Fruit fly (Drosophila melanogaster) whole organism, embryonic: ENCODE results near the gene CG17764.

Experiments
- Aef1 ChIP-seq: fragments of 200-800 bp; sonication (Bioruptor generic); IDR thresholded peaks from 3 replicates; pipeline ENCODE4 v1.3.6; 2022; ENCODE audit warnings: missing biosample characterization, missing genetic modification characterization
- Atf6 ChIP-seq: fragments of 200-800 bp; sonication (Bioruptor generic); IDR thresholded peaks from 2 replicates; pipeline ENCODE4 v1.3.6; 2022; ENCODE audit warnings: missing biosample characterization, missing genetic modification characterization
- Awh ChIP-seq: fragments of 200-800 bp; sonication (Bioruptor generic); IDR thresholded peaks from 2 replicates; pipeline ENCODE4, ENCODE4 v1.3.6; 2022; ENCODE audit warnings: missing biosample characterization, missing genetic modification characterization
- CG10462 ChIP-seq: fragments of 200-800 bp; sonication (Bioruptor generic); optimal IDR thresholded peaks from 2 replicates; lab custom pipeline; 2016; ENCODE audit warnings: missing biosample characterization, missing genetic modification characterization
- CG10979 ChIP-seq: fragments of 200-800 bp; sonication (Bioruptor generic); optimal IDR thresholded peaks from 2 replicates; lab custom pipeline; 2018; ENCODE audit warnings: missing biosample characterization, mild to moderate bottlenecking, missing genetic modification characterization, moderate library complexity
- CG11247 ChIP-seq: fragments of 200-800 bp; sonication (Bioruptor generic); IDR thresholded peaks from 2 replicates; pipeline ENCODE4 v1.3.6; 2022; ENCODE audit warnings: missing biosample characterization, missing genetic modification characterization
- CG11456 ChIP-seq: fragments of 200-800 bp; sonication (Bioruptor generic); IDR thresholded peaks from 3 replicates; pipeline ENCODE4 v1.3.6; 2022; ENCODE audit warnings: missing biosample characterization, missing genetic modification characterization
- CG12071 ChIP-seq: fragments of 200-800 bp; sonication (Bioruptor generic); optimal IDR thresholded peaks from 3 replicates; lab custom pipeline; 2018; ENCODE audit warnings: missing biosample characterization, mild to moderate bottlenecking, missing genetic modification characterization
- CG13775 ChIP-seq: fragments of 200-800 bp; sonication (Bioruptor generic); optimal IDR thresholded peaks from 3 replicates; lab custom pipeline; 2017; ENCODE audit warnings: missing biosample characterization, mild to moderate bottlenecking, missing genetic modification characterization
- CG14050 ChIP-seq: fragments of 200-800 bp; sonication (Bioruptor generic); IDR thresholded peaks from 3 replicates; pipeline ENCODE4 v1.3.6; 2022; ENCODE audit warnings: missing biosample characterization, missing genetic modification characterization
- CG1603 ChIP-seq: fragments of 200-800 bp; sonication (Bioruptor generic); optimal IDR thresholded peaks from 2 replicates; lab custom pipeline; 2019; ENCODE audit warnings: missing biosample characterization, mild to moderate bottlenecking, missing genetic modification characterization, moderate library complexity
- CG18262 ChIP-seq: fragments of 200-800 bp; optimal IDR thresholded peaks from 3 replicates; lab custom pipeline; 2019; ENCODE audit warnings: missing biosample characterization, mild to moderate bottlenecking, missing genetic modification characterization, moderate library complexity
- CG2199 ChIP-seq: fragments of 200-800 bp; sonication (Bioruptor generic); IDR thresholded peaks from 3 replicates; pipeline ENCODE4 v1.3.6; 2022; ENCODE audit warnings: missing biosample characterization, missing genetic modification characterization
- CG32772 ChIP-seq: fragments of 200-800 bp; sonication (Bioruptor generic); IDR thresholded peaks from 2 replicates; pipeline ENCODE4 v1.3.6; 2022; ENCODE audit warnings: missing biosample characterization, missing genetic modification characterization
- CG3281 ChIP-seq: fragments of 200-800 bp; sonication (Bioruptor generic); optimal IDR thresholded peaks from 3 replicates; lab custom pipeline; 2017; ENCODE audit warnings: missing biosample characterization, mild to moderate bottlenecking, missing genetic modification characterization
- CG33557 ChIP-seq: fragments of 200-800 bp; sonication (Bioruptor generic); optimal IDR thresholded peaks from 2 replicates; lab custom pipeline; 2019; ENCODE audit warnings: missing biosample characterization, mild to moderate bottlenecking, missing genetic modification characterization, moderate library complexity
- CG3726 ChIP-seq: fragments of 200-800 bp; sonication (Bioruptor generic); IDR thresholded peaks from 3 replicates; pipeline ENCODE4, ENCODE4 v1.3.6; 2022; ENCODE audit warnings: missing biosample characterization, missing genetic modification characterization
- CG4854 ChIP-seq: fragments of 200-800 bp; sonication (Bioruptor generic); optimal IDR thresholded peaks from 2 replicates; lab custom pipeline; 2016; ENCODE audit warnings: missing biosample characterization, missing genetic modification characterization, inconsistent platforms
- CG5953 ChIP-seq: fragments of 200-800 bp; sonication (Bioruptor generic); IDR thresholded peaks from 2 replicates; pipeline ENCODE4 v1.3.6; 2022; ENCODE audit warnings: missing biosample characterization, missing genetic modification characterization
- CG7556 ChIP-seq: fragments of 200-800 bp; sonication (Bioruptor generic); optimal IDR thresholded peaks from 2 replicates; lab custom pipeline; 2017; ENCODE audit warnings: missing biosample characterization, mild to moderate bottlenecking, missing genetic modification characterization
- CG7839 ChIP-seq: fragments of 200-800 bp; sonication (Bioruptor generic); optimal IDR thresholded peaks from 3 replicates; lab custom pipeline; 2018; ENCODE audit warnings: missing biosample characterization, mild to moderate bottlenecking, missing genetic modification characterization, moderate library complexity
- CG7928 ChIP-seq: fragments of 200-800 bp; sonication (Bioruptor generic); optimal IDR thresholded peaks from 2 replicates; lab custom pipeline; 2017; ENCODE audit warnings: missing biosample characterization, mild to moderate bottlenecking, missing genetic modification characterization
- CG8924 ChIP-seq: fragments of 200-800 bp; optimal IDR thresholded peaks from 3 replicates; lab custom pipeline; 2019; ENCODE audit warnings: missing biosample characterization, mild to moderate bottlenecking, missing genetic modification characterization, moderate library complexity
- CG9609 ChIP-seq: fragments of 200-800 bp; sonication (Bioruptor generic); optimal IDR thresholded peaks from 3 replicates; lab custom pipeline; 2016; ENCODE audit warnings: missing biosample characterization, missing genetic modification characterization
- CG9727 ChIP-seq: fragments of 200-800 bp; sonication (Bioruptor generic); optimal IDR thresholded peaks from 3 replicates; lab custom pipeline; 2017; ENCODE audit warnings: missing biosample characterization, mild to moderate bottlenecking, missing genetic modification characterization
- CG9876 ChIP-seq: fragments of 200-800 bp; sonication (Bioruptor generic); optimal IDR thresholded peaks from 2 replicates; lab custom pipeline; 2016; ENCODE audit warnings: missing biosample characterization, missing genetic modification characterization
- CTCF ChIP-seq: fragments of 200-800 bp; sonication (Bioruptor generic); optimal IDR thresholded peaks from 2 replicates; lab custom pipeline; 2017; ENCODE audit warnings: missing biosample characterization, mild to moderate bottlenecking, missing genetic modification characterization, moderate library complexity
- D ChIP-seq, 2 experiments: fragments of 200-800 bp in 1 of 2; fragments of >200 bp in 1 of 2; sonication (Bioruptor generic) in 1 of 2; optimal IDR thresholded peaks; 2 replicates in 1 of 2; 3 replicates in 1 of 2; lab custom pipeline; 2017; ENCODE audit warnings: mild to moderate bottlenecking in 1 of 2, missing biosample characterization in 1 of 2, missing genetic modification characterization in 1 of 2, missing genetic modification reagents in 1 of 2
- Dfd ChIP-seq, 2 experiments: fragments of >200 bp; optimal IDR thresholded peaks; 2 replicates each; lab custom pipeline; 2017; ENCODE audit warnings: missing biosample characterization in 2 of 2, missing genetic modification characterization in 2 of 2
- Hey ChIP-seq: fragments of 200-800 bp; sonication (Bioruptor generic); optimal IDR thresholded peaks from 3 replicates; lab custom pipeline; 2018; ENCODE audit warnings: missing biosample characterization, mild to moderate bottlenecking, missing genetic modification characterization
- Hr78 ChIP-seq, 2 experiments: fragments of 200-800 bp in 1 of 2; fragments of >200 bp in 1 of 2; sonication (Bioruptor generic) in 1 of 2; optimal IDR thresholded peaks; 2 replicates each; lab custom pipeline; 2017 to 2019; ENCODE audit warnings: missing biosample characterization in 2 of 2, missing genetic modification characterization in 2 of 2, mild to moderate bottlenecking in 1 of 2, moderate library complexity in 1 of 2
- Jarid2 ChIP-seq: fragments of 200-800 bp; sonication (Bioruptor generic); optimal IDR thresholded peaks from 3 replicates; lab custom pipeline; 2017; ENCODE audit warnings: mild to moderate bottlenecking, missing biosample characterization, missing genetic modification reagents, missing genetic modification characterization
- MTF-1 ChIP-seq: fragments of 200-800 bp; sonication (Bioruptor generic); optimal IDR thresholded peaks from 2 replicates; lab custom pipeline; 2018; ENCODE audit warnings: missing biosample characterization, mild to moderate bottlenecking, missing genetic modification characterization, borderline replicate concordance
- NK7.1 ChIP-seq: fragments of 200-800 bp; sonication (Bioruptor generic); optimal IDR thresholded peaks from 3 replicates; lab custom pipeline; 2016; ENCODE audit warnings: missing biosample characterization, missing genetic modification characterization
- Sin3A ChIP-seq: fragments of >200 bp; optimal IDR thresholded peaks from 2 replicates; lab custom pipeline; 2018
- Sox100B ChIP-seq: fragments of 200-800 bp; sonication (Bioruptor generic); optimal IDR thresholded peaks from 3 replicates; lab custom pipeline; 2018; ENCODE audit warnings: missing biosample characterization, mild to moderate bottlenecking, missing genetic modification characterization
- Sox102F ChIP-seq: fragments of 200-800 bp; sonication (Bioruptor generic); optimal IDR thresholded peaks from 2 replicates; lab custom pipeline; 2018; ENCODE audit warnings: missing biosample characterization, mild to moderate bottlenecking, missing genetic modification characterization, moderate library complexity
- Xbp1 ChIP-seq: fragments of 200-800 bp; sonication (Bioruptor generic); optimal IDR thresholded peaks from 3 replicates; lab custom pipeline; 2016; ENCODE audit warnings: missing biosample characterization, mild to moderate bottlenecking, missing genetic modification characterization
- bab2 ChIP-seq: fragments of 200-800 bp; sonication (Bioruptor generic); optimal IDR thresholded peaks from 2 replicates; lab custom pipeline; 2016; ENCODE audit warnings: missing biosample characterization, missing genetic modification characterization
- cato ChIP-seq: fragments of 200-800 bp; sonication (Bioruptor generic); optimal IDR thresholded peaks from 2 replicates; lab custom pipeline; 2016; ENCODE audit warnings: missing biosample characterization, missing genetic modification characterization, borderline replicate concordance
- croc ChIP-seq: fragments of 200-800 bp; sonication (Bioruptor generic); conservative IDR thresholded peaks from 3 replicates; pipeline ENCODE4 v1.3.6; 2022; ENCODE audit warnings: missing biosample characterization, missing genetic modification characterization
- dan ChIP-seq: fragments of 200-800 bp; sonication (Bioruptor generic); IDR thresholded peaks from 2 replicates; pipeline ENCODE4 v1.3.6; 2022; ENCODE audit warnings: missing biosample characterization, missing genetic modification characterization
- dati ChIP-seq: fragments of 200-800 bp; sonication (Bioruptor generic); IDR thresholded peaks from 2 replicates; pipeline ENCODE4 v1.3.6; 2022; ENCODE audit warnings: missing biosample characterization, missing genetic modification characterization
- dpn ChIP-seq, 2 experiments: fragments of 200-800 bp; sonication (Bioruptor generic); optimal IDR thresholded peaks; 3 replicates each; lab custom pipeline; 2016; ENCODE audit warnings: missing biosample characterization in 2 of 2, missing genetic modification characterization in 2 of 2
- ewg ChIP-seq: fragments of 200-800 bp; sonication (Bioruptor generic); optimal IDR thresholded peaks from 3 replicates; lab custom pipeline; 2017; ENCODE audit warnings: mild to moderate bottlenecking, missing biosample characterization, missing genetic modification reagents, missing genetic modification characterization
- gfzf ChIP-seq: fragments of 200-800 bp; sonication (Bioruptor generic); optimal IDR thresholded peaks from 2 replicates; lab custom pipeline; 2016; ENCODE audit warnings: missing biosample characterization, mild to moderate bottlenecking, missing genetic modification characterization, moderate library complexity
- h ChIP-seq: fragments of >200 bp; optimal IDR thresholded peaks from 2 replicates; lab custom pipeline; 2017
- lilli ChIP-seq: fragments of 200-800 bp; sonication (Bioruptor generic); optimal IDR thresholded peaks from 3 replicates; lab custom pipeline; 2016; ENCODE audit warnings: missing biosample characterization, missing genetic modification characterization
- mld ChIP-seq: fragments of 200-800 bp; sonication (Bioruptor generic); IDR thresholded peaks from 3 replicates; pipeline ENCODE4 v1.3.6; 2022; ENCODE audit warnings: missing biosample characterization, missing genetic modification characterization; ENCODE audit not compliant: partially characterized antibody
- sim ChIP-seq: fragments of 200-800 bp; sonication (Bioruptor generic); IDR thresholded peaks from 2 replicates; pipeline ENCODE4 v1.3.6; 2022; ENCODE audit warnings: missing biosample characterization, missing genetic modification characterization
- tna ChIP-seq: fragments of 200-800 bp; sonication (Bioruptor generic); IDR thresholded peaks from 2 replicates; pipeline ENCODE4 v1.3.6; 2022; ENCODE audit warnings: missing biosample characterization, missing genetic modification characterization; ENCODE audit not compliant: partially characterized antibody
- zfh1 ChIP-seq: fragments of 200-800 bp; sonication (Bioruptor generic); IDR thresholded peaks from 3 replicates; pipeline ENCODE4 v1.3.6; 2022; ENCODE audit warnings: missing biosample characterization, missing genetic modification characterization

CG17764 gene

DNA sequence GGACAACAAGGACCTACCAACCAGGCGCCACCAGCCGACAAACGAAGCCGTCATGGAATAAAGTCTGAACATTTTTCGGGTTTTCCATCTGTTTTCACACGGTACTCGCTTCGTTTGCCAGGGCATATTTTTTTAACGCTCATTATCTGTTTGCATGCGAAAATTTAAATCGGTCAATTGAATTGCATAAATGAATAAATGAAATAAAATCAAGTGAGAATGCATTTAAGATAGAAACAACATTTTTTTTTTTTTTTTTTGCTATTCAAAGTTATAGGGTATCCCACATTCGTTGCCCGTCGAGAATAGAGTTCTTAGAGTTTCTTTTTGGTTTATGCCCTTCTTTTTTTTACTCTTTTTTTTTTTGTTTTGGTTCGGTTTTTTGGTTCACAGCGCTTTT, 21.4 kb downstream of the CG17764 start (continued):
- no peak for TF ChIP-seq bab2 (GFP tag; lab: Kevin White, UChicago)
- TF ChIP-seq CG11247 (GFP tag; lab: Robert Waterston, UW), result no peak
- TF ChIP-seq Hey (tag; lab: Kevin White, UChicago), result no peak
- peak; percentile 13 for TF ChIP-seq CG4854 (GFP tag; lab: Kevin White, UChicago)
- TF ChIP-seq CG13775, result peak; percentile 27
- TF ChIP-seq CG7839 (tag; lab: Kevin White, UChicago), result peak; percentile 60
- peak; percentile 26 for TF ChIP-seq CG7556 (GFP tag; lab: Kevin White, UChicago)
- peak; percentile 64 for TF ChIP-seq CG10979 (tag; lab: Kevin White, UChicago)
- TF ChIP-seq dan (GFP tag; lab: Robert Waterston, UW), result no peak
- no peak for TF ChIP-seq CG11456
- TF ChIP-seq CG5953 (GFP tag; lab: Robert Waterston, UW), result no peak
- TF ChIP-seq Atf6 (GFP tag; lab: Robert Waterston, UW), result peak; percentile 60; the same call in 1 of the 2 replicates
- peak; percentile 18 to 34 for TF ChIP-seq dpn (GFP tag; optimal IDR thresholded peaks at IDR 0.05; lab: Kevin White, UChicago)
- no peak for TF ChIP-seq CG9876 (GFP tag; lab: Kevin White, UChicago)
- no peak for TF ChIP-seq ewg (GFP tag; lab: Kevin White, UChicago)
- TF ChIP-seq zfh1, result no peak
- no peak for TF ChIP-seq Dfd (GFP tag; optimal IDR thresholded peaks at IDR 0.05; lab: Kevin White, UChicago)
- TF ChIP-seq CG33557 (GFP tag; lab: Kevin White, UChicago), result no peak
- no peak for TF ChIP-seq CG1603
- no peak for TF ChIP-seq dati (GFP tag; lab: Robert Waterston, UW)
- TF ChIP-seq gfzf (GFP tag; lab: Kevin White, UChicago), result no peak
- no peak for TF ChIP-seq h (lab: Kevin White, UChicago)
- TF ChIP-seq Xbp1, result peak; percentile 43
- TF ChIP-seq croc (GFP tag; lab: Robert Waterston, UW), result no peak; the same call in 2 of the 3 replicates
- TF ChIP-seq MTF-1 (GFP tag; lab: Kevin White, UChicago), result no peak
- TF ChIP-seq tna (GFP tag; lab: Robert Waterston, UW), result no peak
- peak; percentile 26; the same call in 2 of the 3 replicates for TF ChIP-seq Aef1
- TF ChIP-seq NK7.1 (GFP tag; lab: Kevin White, UChicago), result no peak
- TF ChIP-seq CG7928 (GFP tag; lab: Kevin White, UChicago), result no peak
- peak; percentile 21 for TF ChIP-seq CG18262
- no peak for TF ChIP-seq CG12071 (GFP tag; lab: Kevin White, UChicago)
- no peak for TF ChIP-seq CG3726 (GFP tag; lab: Robert Waterston, UW)
- no peak for TF ChIP-seq D (optimal IDR thresholded peaks at IDR 0.05; lab: Kevin White, UChicago)
- peak; percentile 27 for TF ChIP-seq D (GFP tag; optimal IDR thresholded peaks at IDR 0.05; lab: Kevin White, UChicago)
- TF ChIP-seq CG3281 (GFP tag; lab: Kevin White, UChicago), result peak; percentile 33
- TF ChIP-seq CG14050, result no peak
- TF ChIP-seq lilli, result peak; percentile 62
- peak; percentile 49 for TF ChIP-seq Sox102F (GFP tag; lab: Kevin White, UChicago)
- TF ChIP-seq CG10462 (GFP tag; lab: Kevin White, UChicago), result no peak
- TF ChIP-seq Jarid2 (GFP tag; lab: Kevin White, UChicago), result no peak
- peak; percentile 74 for TF ChIP-seq CG9727
- TF ChIP-seq CG8924 (tag; lab: Kevin White, UChicago), result peak; percentile 36
- TF ChIP-seq cato (GFP tag; lab: Kevin White, UChicago), result no peak
- no peak for TF ChIP-seq mld (GFP tag; lab: Robert Waterston, UW)
- no peak for TF ChIP-seq sim
- peak; percentile 24 for TF ChIP-seq CG9609
- no peak for TF ChIP-seq CTCF
- no peak for TF ChIP-seq Hr78 (GFP tag; optimal IDR thresholded peaks at IDR 0.05; lab: Kevin White, UChicago)
- TF ChIP-seq Sox100B (GFP tag; lab: Kevin White, UChicago), result peak; percentile 23
- no peak for TF ChIP-seq CG2199 (GFP tag; lab: Robert Waterston, UW)
- 0 out of 2 replicates have a peak, but pooled peaks have one; percentile 20 for TF ChIP-seq CG32772 (GFP tag; lab: Robert Waterston, UW)
- no peak for TF ChIP-seq Sin3A (lab: Kevin White, UChicago)
- TF ChIP-seq Awh (GFP tag; lab: Robert Waterston, UW), result no peak
